Fruit fly (Drosophila melanogaster) whole organism, embryonic: ENCODE data around the gene mib1.
A peak's percentile ranks its signal among the peaks of the same experiment; 100 is the strongest.

Experiments used
- Aef1 ChIP-seq: fragments of 200-800 bp; sonication (Bioruptor generic); IDR thresholded peaks from 3 replicates; pipeline ENCODE4 v1.3.6; 2022; ENCODE audit warnings: missing biosample characterization, missing genetic modification characterization
- B-H1 ChIP-seq: fragments of 200-800 bp; sonication (Bioruptor generic); IDR thresholded peaks from 3 replicates; pipeline ENCODE4 v1.3.6; 2022; ENCODE audit warnings: missing biosample characterization, missing genetic modification characterization
- BEAF-32 ChIP-seq: fragments of 200-800 bp; sonication (Bioruptor generic); optimal IDR thresholded peaks from 3 replicates; lab custom pipeline; 2017; ENCODE audit warnings: missing biosample characterization, missing genetic modification characterization, mild to moderate bottlenecking, moderate library complexity, missing genetic modification reagents
- Blimp-1 ChIP-seq: fragments of 200-800 bp; sonication (Bioruptor generic); optimal IDR thresholded peaks from 3 replicates; lab custom pipeline; 2018; ENCODE audit warnings: missing biosample characterization, missing genetic modification characterization, mild to moderate bottlenecking, moderate library complexity, missing genetic modification reagents
- CG1024 ChIP-seq: fragments of 200-800 bp; sonication (Bioruptor generic); IDR thresholded peaks from 2 replicates; pipeline ENCODE4 v1.3.6; 2022; ENCODE audit warnings: missing biosample characterization, missing genetic modification characterization
- CG10979 ChIP-seq: fragments of 200-800 bp; sonication (Bioruptor generic); optimal IDR thresholded peaks from 2 replicates; lab custom pipeline; 2018; ENCODE audit warnings: missing biosample characterization, mild to moderate bottlenecking, missing genetic modification characterization, moderate library complexity
- CG11696 ChIP-seq: fragments of 200-800 bp; sonication (Bioruptor generic); IDR thresholded peaks from 2 replicates; pipeline ENCODE4 v1.3.6; 2022; ENCODE audit warnings: missing biosample characterization, missing genetic modification characterization
- CG12104 ChIP-seq: fragments of 200-800 bp; sonication (Bioruptor generic); optimal IDR thresholded peaks from 3 replicates; lab custom pipeline; 2016; ENCODE audit warnings: missing biosample characterization, missing genetic modification characterization
- CG13424 ChIP-seq: fragments of 200-800 bp; sonication (Bioruptor generic); optimal IDR thresholded peaks from 2 replicates; lab custom pipeline; 2019; ENCODE audit warnings: missing biosample characterization, mild to moderate bottlenecking, missing genetic modification characterization, moderate library complexity
- CG15011 ChIP-seq: fragments of 200-800 bp; sonication (Bioruptor generic); optimal IDR thresholded peaks from 3 replicates; lab custom pipeline; 2018; ENCODE audit warnings: missing biosample characterization, mild to moderate bottlenecking, missing genetic modification characterization
- CG1832 ChIP-seq: fragments of 200-800 bp; sonication (Bioruptor generic); optimal IDR thresholded peaks from 2 replicates; lab custom pipeline; 2017; ENCODE audit warnings: missing biosample characterization, mild to moderate bottlenecking, missing genetic modification characterization, inconsistent platforms
- CG18599 ChIP-seq: fragments of 200-800 bp; sonication (Bioruptor generic); optimal IDR thresholded peaks from 3 replicates; lab custom pipeline; 2017; ENCODE audit warnings: missing biosample characterization, missing genetic modification characterization, mild to moderate bottlenecking, moderate library complexity, missing genetic modification reagents
- CG2116 ChIP-seq: fragments of 200-800 bp; sonication (Bioruptor generic); optimal IDR thresholded peaks from 3 replicates; lab custom pipeline; 2018; ENCODE audit warnings: missing biosample characterization, mild to moderate bottlenecking, missing genetic modification characterization
- CG2712 ChIP-seq: fragments of 200-800 bp; optimal IDR thresholded peaks from 3 replicates; lab custom pipeline; 2019; ENCODE audit warnings: missing biosample characterization, mild to moderate bottlenecking, missing genetic modification characterization, moderate library complexity
- CG33213 ChIP-seq: fragments of 200-800 bp; sonication (Bioruptor generic); optimal IDR thresholded peaks from 3 replicates; lab custom pipeline; 2016; ENCODE audit warnings: missing biosample characterization, missing genetic modification characterization
- CG33557 ChIP-seq: fragments of 200-800 bp; sonication (Bioruptor generic); optimal IDR thresholded peaks from 2 replicates; lab custom pipeline; 2019; ENCODE audit warnings: missing biosample characterization, mild to moderate bottlenecking, missing genetic modification characterization, moderate library complexity
- CG3407 ChIP-seq: fragments of 200-800 bp; sonication (Bioruptor generic); optimal IDR thresholded peaks from 2 replicates; lab custom pipeline; 2018; ENCODE audit warnings: missing biosample characterization, mild to moderate bottlenecking, missing genetic modification characterization
- CG3847 ChIP-seq: fragments of 200-800 bp; sonication (Bioruptor generic); IDR thresholded peaks from 2 replicates; pipeline ENCODE4 v1.3.6; 2022; ENCODE audit warnings: missing biosample characterization, missing genetic modification characterization
- CG4328 ChIP-seq: fragments of 200-800 bp; sonication (Bioruptor generic); optimal IDR thresholded peaks from 3 replicates; lab custom pipeline; 2017; ENCODE audit warnings: missing biosample characterization, missing genetic modification reagents, missing genetic modification characterization
- CG7839 ChIP-seq: fragments of 200-800 bp; sonication (Bioruptor generic); optimal IDR thresholded peaks from 3 replicates; lab custom pipeline; 2018; ENCODE audit warnings: missing biosample characterization, mild to moderate bottlenecking, missing genetic modification characterization, moderate library complexity
- CG8924 ChIP-seq: fragments of 200-800 bp; optimal IDR thresholded peaks from 3 replicates; lab custom pipeline; 2019; ENCODE audit warnings: missing biosample characterization, mild to moderate bottlenecking, missing genetic modification characterization, moderate library complexity
- CG9932 ChIP-seq: fragments of 200-800 bp; sonication (Bioruptor generic); IDR thresholded peaks from 2 replicates; pipeline ENCODE4 v1.3.6; 2022; ENCODE audit warnings: missing biosample characterization, missing genetic modification characterization
- E2f1 ChIP-seq: fragments of 200-800 bp; sonication (Bioruptor generic); IDR thresholded peaks from 2 replicates; pipeline ENCODE4 v1.3.6; 2022; ENCODE audit warnings: missing biosample characterization, missing genetic modification characterization
- Gug ChIP-seq: fragments of 200-800 bp; sonication (Bioruptor generic); IDR thresholded peaks from 4 replicates; pipeline ENCODE4 v1.3.6; 2022; ENCODE audit warnings: missing biosample characterization, missing genetic modification characterization
- HLH3B ChIP-seq: fragments of 200-800 bp; sonication (Bioruptor generic); IDR thresholded peaks from 2 replicates; pipeline ENCODE4 v1.3.6; 2022; ENCODE audit warnings: missing biosample characterization, missing genetic modification characterization
- Jarid2 ChIP-seq: fragments of 200-800 bp; sonication (Bioruptor generic); optimal IDR thresholded peaks from 3 replicates; lab custom pipeline; 2017; ENCODE audit warnings: mild to moderate bottlenecking, missing biosample characterization, missing genetic modification reagents, missing genetic modification characterization
- NC2β ChIP-seq: fragments of 200-800 bp; sonication (Bioruptor generic); optimal IDR thresholded peaks from 2 replicates; lab custom pipeline; 2016; ENCODE audit warnings: missing biosample characterization, missing genetic modification characterization
- Nf-YB ChIP-seq: fragments of 200-800 bp; sonication (Bioruptor generic); optimal IDR thresholded peaks from 3 replicates; lab custom pipeline; 2019; ENCODE audit warnings: missing biosample characterization, mild to moderate bottlenecking, missing genetic modification characterization, moderate library complexity
- Side ChIP-seq: fragments of 200-800 bp; sonication (Bioruptor generic); optimal IDR thresholded peaks from 2 replicates; lab custom pipeline; 2016; ENCODE audit warnings: missing biosample characterization, missing genetic modification characterization
- Trl ChIP-seq, 3 experiments: fragments of >200 bp in 2 of 3; fragments of 200-800 bp in 1 of 3; sonication (Bioruptor generic) in 1 of 3; optimal IDR thresholded peaks; 2 replicates in 1 of 3; 3 replicates in 2 of 3; lab custom pipeline; 2016 to 2017; ENCODE audit warnings: missing biosample characterization in 1 of 3, missing genetic modification characterization in 1 of 3
- ab ChIP-seq: fragments of 200-800 bp; sonication (Bioruptor generic); optimal IDR thresholded peaks from 2 replicates; lab custom pipeline; 2016; ENCODE audit warnings: missing biosample characterization, missing genetic modification characterization
- bbx ChIP-seq: fragments of 200-800 bp; sonication (Bioruptor generic); IDR thresholded peaks from 2 replicates; pipeline ENCODE4 v1.3.6; 2022; ENCODE audit warnings: missing biosample characterization, missing genetic modification characterization; ENCODE audit not compliant: partially characterized antibody
- ci ChIP-seq: fragments of 200-800 bp; sonication (Bioruptor generic); IDR thresholded peaks from 3 replicates; pipeline ENCODE4 v1.3.6; 2022; ENCODE audit warnings: missing biosample characterization, missing genetic modification characterization
- crc ChIP-seq: fragments of 200-800 bp; sonication (Bioruptor generic); optimal IDR thresholded peaks from 2 replicates; lab custom pipeline; 2016; ENCODE audit warnings: missing biosample characterization, missing genetic modification characterization
- cwo ChIP-seq: fragments of 200-800 bp; sonication (Bioruptor generic); optimal IDR thresholded peaks from 3 replicates; lab custom pipeline; 2017; ENCODE audit warnings: missing biosample characterization, missing genetic modification characterization, mild to moderate bottlenecking, moderate library complexity, missing genetic modification reagents
- ewg ChIP-seq: fragments of 200-800 bp; sonication (Bioruptor generic); optimal IDR thresholded peaks from 3 replicates; lab custom pipeline; 2017; ENCODE audit warnings: mild to moderate bottlenecking, missing biosample characterization, missing genetic modification reagents, missing genetic modification characterization
- fd102C ChIP-seq: fragments of 200-800 bp; sonication (Bioruptor generic); optimal IDR thresholded peaks from 2 replicates; lab custom pipeline; 2018; ENCODE audit warnings: missing biosample characterization, mild to moderate bottlenecking, missing genetic modification characterization, moderate library complexity
- gcm2 ChIP-seq: fragments of 200-800 bp; sonication (Bioruptor generic); optimal IDR thresholded peaks from 2 replicates; lab custom pipeline; 2016; ENCODE audit warnings: missing biosample characterization, missing genetic modification characterization
- lmd ChIP-seq: fragments of 200-800 bp; sonication (Bioruptor generic); IDR thresholded peaks from 2 replicates; pipeline ENCODE4 v1.3.6; 2022; ENCODE audit warnings: missing biosample characterization, missing genetic modification characterization
- lola ChIP-seq, 3 experiments: fragments of >200 bp in 2 of 3; fragments of 200-800 bp in 1 of 3; sonication (Bioruptor generic) in 1 of 3; optimal IDR thresholded peaks; 2 replicates each; lab custom pipeline; 2017 to 2019; ENCODE audit warnings: missing biosample characterization in 3 of 3, missing genetic modification characterization in 3 of 3, mild to moderate bottlenecking in 1 of 3, moderate library complexity in 1 of 3
- odd ChIP-seq: fragments of 200-800 bp; sonication (Bioruptor generic); optimal IDR thresholded peaks from 2 replicates; lab custom pipeline; 2017; ENCODE audit warnings: missing biosample characterization, mild to moderate bottlenecking, missing genetic modification characterization
- otp ChIP-seq: fragments of 200-800 bp; sonication (Bioruptor generic); IDR thresholded peaks from 3 replicates; pipeline ENCODE4, ENCODE4 v1.3.6; 2022; ENCODE audit warnings: missing biosample characterization, missing genetic modification characterization
- pnt ChIP-seq: fragments of 200-800 bp; sonication (Bioruptor generic); optimal IDR thresholded peaks from 3 replicates; lab custom pipeline; 2016; ENCODE audit warnings: missing biosample characterization, missing genetic modification characterization
- prd ChIP-seq, 3 experiments: fragments of >200 bp in 2 of 3; fragments of 200-800 bp in 1 of 3; sonication (Bioruptor generic) in 1 of 3; optimal IDR thresholded peaks in 2 of 3; IDR thresholded peaks in 1 of 3; 2 replicates in 2 of 3; 3 replicates in 1 of 3; pipeline versions ENCODE4 v1.3.6 to Lab custom; 2017 to 2022; ENCODE audit warnings: missing biosample characterization in 1 of 3, missing genetic modification characterization in 1 of 3
- row ChIP-seq: fragments of 200-800 bp; sonication (Bioruptor generic); IDR thresholded peaks from 3 replicates; pipeline ENCODE4 v1.3.6; 2022; ENCODE audit warnings: missing biosample characterization, missing genetic modification characterization
- sd ChIP-seq: fragments of 200-800 bp; sonication (Bioruptor generic); optimal IDR thresholded peaks from 3 replicates; lab custom pipeline; 2018; ENCODE audit warnings: missing biosample characterization, mild to moderate bottlenecking, missing genetic modification characterization, moderate library complexity
- sens-2 ChIP-seq: fragments of 200-800 bp; sonication (Bioruptor generic); IDR thresholded peaks from 2 replicates; pipeline ENCODE4 v1.3.6; 2022; ENCODE audit warnings: missing biosample characterization, missing genetic modification characterization
- tll ChIP-seq, 2 experiments: fragments of 200-800 bp in 1 of 2; fragments of >200 bp in 1 of 2; sonication (Bioruptor generic) in 1 of 2; optimal IDR thresholded peaks; 2 replicates each; lab custom pipeline; 2017 to 2019; ENCODE audit warnings: missing biosample characterization in 2 of 2, missing genetic modification characterization in 2 of 2, mild to moderate bottlenecking in 1 of 2, moderate library complexity in 1 of 2

mib1 gene

dm6 chr3L:16027163-16027633, 15.6 kb upstream of the mib1 start (continued):
- TF ChIP-seq CG1024 (GFP tag; lab: Robert Waterston, UW) (0 out of 2 replicates have a peak, but pooled peaks have one; percentile 43), CG13424 (tag; lab: Kevin White, UChicago) (peak; percentile 37), CG33557 (GFP tag; lab: Kevin White, UChicago) (peak; percentile 53), CG10979 (peak; percentile 10), lmd (GFP tag; lab: Robert Waterston, UW) (peak; percentile 35; the same call in 1 of the 2 replicates), E2f1 (GFP tag; lab: Robert Waterston, UW) (peak; percentile 36; the same call in 1 of the 2 replicates), BEAF-32 (no peak), CG12104 (peak; percentile 73), CG7839 (tag; lab: Kevin White, UChicago) (peak; percentile 38), Aef1 (no peak), sd (tag; lab: Kevin White, UChicago) (peak; percentile 12), cwo (GFP tag; lab: Kevin White, UChicago) (peak; percentile 76), Nf-YB (GFP tag; lab: Kevin White, UChicago) (peak; percentile 47), lola (GFP tag; optimal IDR thresholded peaks at IDR 0.05; lab: Kevin White, UChicago) (peak in 1 of 3 experiments; percentile 7), Trl (optimal IDR thresholded peaks at IDR 0.05; lab: Kevin White, UChicago) (no peak), Trl (GFP tag; optimal IDR thresholded peaks at IDR 0.05; lab: Kevin White, UChicago) (peak; percentile 48), ewg (no peak), CG8924 (tag; lab: Kevin White, UChicago) (peak; percentile 10), CG2712 (tag; lab: Kevin White, UChicago) (peak; percentile 15), sens-2 (peak; percentile 47; the same call in 1 of the 2 replicates), CG9932 (GFP tag; lab: Robert Waterston, UW) (peak; percentile 50), odd (GFP tag; lab: Kevin White, UChicago) (peak; percentile 71), CG4328 (GFP tag; lab: Kevin White, UChicago) (peak; percentile 40), Blimp-1 (GFP tag; lab: Kevin White, UChicago) (peak; percentile 53), CG3407 (peak; percentile 50), Gug (GFP tag; lab: Robert Waterston, UW) (peak; percentile 24; the same call in 1 of the 4 replicates), NC2β (no peak), CG15011 (GFP tag; lab: Kevin White, UChicago) (peak; percentile 61), Jarid2 (GFP tag; lab: Kevin White, UChicago) (peak; percentile 46), Side (GFP tag; lab: Kevin White, UChicago) (peak; percentile 16), otp (GFP tag; lab: Robert Waterston, UW) (0 out of 3 replicates have a peak, but pooled peaks have one; percentile 11), HLH3B (GFP tag; lab: Robert Waterston, UW) (peak; percentile 50; the same call in 1 of the 2 replicates), CG3847 (GFP tag; lab: Robert Waterston, UW) (peak; percentile 49), pnt (GFP tag; lab: Kevin White, UChicago) (peak; percentile 7), gcm2 (GFP tag; lab: Kevin White, UChicago) (no peak), B-H1 (GFP tag; lab: Robert Waterston, UW) (peak; percentile 12; the same call in 1 of the 3 replicates), CG11696 (GFP tag; lab: Robert Waterston, UW) (no peak), row (peak; percentile 42; the same call in 2 of the 3 replicates), CG33213 (GFP tag; lab: Kevin White, UChicago) (peak; percentile 21), CG2116 (GFP tag; lab: Kevin White, UChicago) (peak; percentile 29), crc (no peak), CG18599 (GFP tag; lab: Kevin White, UChicago) (peak; percentile 7), ci (GFP tag; lab: Robert Waterston, UW) (peak; percentile 60; the same call in 2 of the 3 replicates), ab (GFP tag; lab: Kevin White, UChicago) (no peak), tll (GFP tag; optimal IDR thresholded peaks at IDR 0.05; lab: Kevin White, UChicago) (peak in 1 of 2 experiments; percentile 40), prd (optimal IDR thresholded peaks at IDR 0.05; lab: Kevin White, UChicago) (no peak), prd (GFP tag; IDR thresholded peaks at IDR 0.05; lab: Robert Waterston, UW) (peak; percentile 33; the same call in 1 of the 3 replicates), bbx (GFP tag; lab: Robert Waterston, UW) (no peak), CG1832 (no peak), fd102C (GFP tag; lab: Kevin White, UChicago) (peak; percentile 59)
